Fruit fly (Drosophila melanogaster) whole organism, embryonic: ENCODE measurements around the gene CG18507.

Experiments
- Asciz ChIP-seq: fragments of 200-800 bp; sonication (Bioruptor generic); optimal IDR thresholded peaks from 2 replicates; lab custom pipeline; 2017; ENCODE audit warnings: missing biosample characterization, mild to moderate bottlenecking, missing genetic modification characterization, missing genetic modification reagents
- Atf-2 ChIP-seq: fragments of 200-800 bp; sonication (Bioruptor generic); optimal IDR thresholded peaks from 2 replicates; lab custom pipeline; 2016; ENCODE audit warnings: missing biosample characterization, missing genetic modification characterization
- Bteb2 ChIP-seq: fragments of 200-800 bp; sonication (Bioruptor generic); optimal IDR thresholded peaks from 2 replicates; lab custom pipeline; 2016; ENCODE audit warnings: missing biosample characterization, missing genetic modification characterization
- CG10321 ChIP-seq: fragments of 200-800 bp; sonication (Bioruptor generic); IDR thresholded peaks from 2 replicates; pipeline ENCODE4 v1.3.6; 2022; ENCODE audit warnings: missing biosample characterization, missing genetic modification characterization
- CG10462 ChIP-seq: fragments of 200-800 bp; sonication (Bioruptor generic); optimal IDR thresholded peaks from 2 replicates; lab custom pipeline; 2016; ENCODE audit warnings: missing biosample characterization, missing genetic modification characterization
- CG12236 ChIP-seq: fragments of 200-800 bp; sonication (Bioruptor generic); optimal IDR thresholded peaks from 2 replicates; lab custom pipeline; 2016; ENCODE audit warnings: missing biosample characterization, missing genetic modification characterization
- CG12744 ChIP-seq: fragments of 200-800 bp; sonication (Bioruptor generic); optimal IDR thresholded peaks from 2 replicates; lab custom pipeline; 2016; ENCODE audit warnings: missing biosample characterization, missing genetic modification characterization
- CG14441 ChIP-seq: fragments of 200-800 bp; sonication (Bioruptor generic); IDR thresholded peaks from 2 replicates; pipeline ENCODE4 v1.3.6; 2022; ENCODE audit warnings: missing biosample characterization, missing genetic modification characterization
- CG15479 ChIP-seq: fragments of 200-800 bp; sonication (Bioruptor generic); optimal IDR thresholded peaks from 3 replicates; lab custom pipeline; 2019; ENCODE audit warnings: missing biosample characterization, mild to moderate bottlenecking, missing genetic modification characterization, moderate library complexity
- CG15601 ChIP-seq: fragments of 200-800 bp; sonication (Bioruptor generic); optimal IDR thresholded peaks from 3 replicates; lab custom pipeline; 2019; ENCODE audit warnings: missing biosample characterization, mild to moderate bottlenecking, missing genetic modification characterization, moderate library complexity
- CG18262 ChIP-seq: fragments of 200-800 bp; optimal IDR thresholded peaks from 3 replicates; lab custom pipeline; 2019; ENCODE audit warnings: missing biosample characterization, mild to moderate bottlenecking, missing genetic modification characterization, moderate library complexity
- CG2889 ChIP-seq: fragments of 200-800 bp; sonication (Bioruptor generic); IDR thresholded peaks from 3 replicates; pipeline ENCODE4 v1.3.6; 2022; ENCODE audit warnings: missing biosample characterization, missing genetic modification characterization
- CG32767 ChIP-seq: fragments of 200-800 bp; sonication (Bioruptor generic); IDR thresholded peaks from 2 replicates; pipeline ENCODE4 v1.3.6; 2022; ENCODE audit warnings: missing biosample characterization, missing genetic modification characterization
- CG32772 ChIP-seq: fragments of 200-800 bp; sonication (Bioruptor generic); IDR thresholded peaks from 2 replicates; pipeline ENCODE4 v1.3.6; 2022; ENCODE audit warnings: missing biosample characterization, missing genetic modification characterization
- CG4617 ChIP-seq: fragments of 200-800 bp; sonication (Bioruptor generic); optimal IDR thresholded peaks from 3 replicates; lab custom pipeline; 2016; ENCODE audit warnings: missing biosample characterization, missing genetic modification characterization, borderline replicate concordance
- CG4854 ChIP-seq: fragments of 200-800 bp; sonication (Bioruptor generic); optimal IDR thresholded peaks from 2 replicates; lab custom pipeline; 2016; ENCODE audit warnings: missing biosample characterization, missing genetic modification characterization, inconsistent platforms
- CG5180 ChIP-seq: fragments of 200-800 bp; sonication (Bioruptor generic); optimal IDR thresholded peaks from 3 replicates; lab custom pipeline; 2017; ENCODE audit warnings: missing biosample characterization, missing genetic modification characterization, mild to moderate bottlenecking, moderate library complexity, missing genetic modification reagents
- CG6254 ChIP-seq: fragments of 200-800 bp; sonication (Bioruptor generic); optimal IDR thresholded peaks from 3 replicates; lab custom pipeline; 2017; ENCODE audit warnings: mild to moderate bottlenecking, missing biosample characterization, missing genetic modification reagents, missing genetic modification characterization
- CG7556 ChIP-seq: fragments of 200-800 bp; sonication (Bioruptor generic); optimal IDR thresholded peaks from 2 replicates; lab custom pipeline; 2017; ENCODE audit warnings: missing biosample characterization, mild to moderate bottlenecking, missing genetic modification characterization
- CG7928 ChIP-seq: fragments of 200-800 bp; sonication (Bioruptor generic); optimal IDR thresholded peaks from 2 replicates; lab custom pipeline; 2017; ENCODE audit warnings: missing biosample characterization, mild to moderate bottlenecking, missing genetic modification characterization
- CG8359 ChIP-seq: fragments of 200-800 bp; sonication (Bioruptor generic); optimal IDR thresholded peaks from 2 replicates; lab custom pipeline; 2017; ENCODE audit warnings: missing biosample characterization, mild to moderate bottlenecking, missing genetic modification characterization, borderline replicate concordance
- CG9932 ChIP-seq: fragments of 200-800 bp; sonication (Bioruptor generic); IDR thresholded peaks from 2 replicates; pipeline ENCODE4 v1.3.6; 2022; ENCODE audit warnings: missing biosample characterization, missing genetic modification characterization
- Hmx ChIP-seq: fragments of 200-800 bp; sonication (Bioruptor generic); optimal IDR thresholded peaks from 2 replicates; lab custom pipeline; 2016; ENCODE audit warnings: missing biosample characterization, missing genetic modification characterization
- Hr39 ChIP-seq: fragments of >200 bp; optimal IDR thresholded peaks from 2 replicates; lab custom pipeline; 2017
- Lim3 ChIP-seq: fragments of 200-800 bp; sonication (Bioruptor generic); IDR thresholded peaks from 2 replicates; pipeline ENCODE4 v1.3.6; 2022; ENCODE audit warnings: missing biosample characterization, missing genetic modification characterization
- Xrp1 ChIP-seq: fragments of 200-800 bp; sonication (Bioruptor generic); IDR thresholded peaks from 2 replicates; pipeline ENCODE4 v1.3.6; 2022; ENCODE audit warnings: missing biosample characterization, missing genetic modification characterization
- YL-1 ChIP-seq: fragments of 200-800 bp; sonication (Bioruptor generic); optimal IDR thresholded peaks from 3 replicates; lab custom pipeline; 2017; ENCODE audit warnings: missing biosample characterization, mild to moderate bottlenecking, missing genetic modification characterization
- ci ChIP-seq: fragments of 200-800 bp; sonication (Bioruptor generic); IDR thresholded peaks from 3 replicates; pipeline ENCODE4 v1.3.6; 2022; ENCODE audit warnings: missing biosample characterization, missing genetic modification characterization
- crol ChIP-seq: fragments of 200-800 bp; sonication (Bioruptor generic); IDR thresholded peaks from 2 replicates; pipeline ENCODE4 v1.3.6; 2022; ENCODE audit warnings: missing biosample characterization, missing genetic modification characterization
- crp ChIP-seq, 2 experiments: fragments of 200-800 bp; sonication (Bioruptor generic); optimal IDR thresholded peaks; 2 replicates in 1 of 2; 3 replicates in 1 of 2; lab custom pipeline; 2017; ENCODE audit warnings: missing biosample characterization in 2 of 2, missing genetic modification characterization in 2 of 2, mild to moderate bottlenecking in 1 of 2, moderate library complexity in 1 of 2
- ewg ChIP-seq: fragments of 200-800 bp; sonication (Bioruptor generic); optimal IDR thresholded peaks from 3 replicates; lab custom pipeline; 2017; ENCODE audit warnings: mild to moderate bottlenecking, missing biosample characterization, missing genetic modification reagents, missing genetic modification characterization
- fd3F ChIP-seq: fragments of 200-800 bp; sonication (Bioruptor generic); optimal IDR thresholded peaks from 2 replicates; lab custom pipeline; 2018; ENCODE audit warnings: missing biosample characterization, mild to moderate bottlenecking, missing genetic modification characterization, moderate library complexity
- gro ChIP-seq: fragments of 200-800 bp; sonication (Bioruptor generic); optimal IDR thresholded peaks from 2 replicates; lab custom pipeline; 2016; ENCODE audit warnings: missing biosample characterization, missing genetic modification characterization
- jumu ChIP-seq: fragments of 200-800 bp; sonication (Bioruptor generic); optimal IDR thresholded peaks from 3 replicates; lab custom pipeline; 2016; ENCODE audit warnings: missing biosample characterization, missing genetic modification characterization
- kah ChIP-seq: fragments of 200-800 bp; sonication (Bioruptor generic); optimal IDR thresholded peaks from 2 replicates; lab custom pipeline; 2018; ENCODE audit warnings: missing biosample characterization, mild to moderate bottlenecking, missing genetic modification characterization
- klu ChIP-seq: fragments of 200-800 bp; sonication (Bioruptor generic); IDR thresholded peaks from 2 replicates; pipeline ENCODE4 v1.3.6; 2022; ENCODE audit warnings: missing biosample characterization, missing genetic modification characterization
- lbe ChIP-seq: fragments of 200-800 bp; sonication (Bioruptor generic); optimal IDR thresholded peaks from 2 replicates; lab custom pipeline; 2016; ENCODE audit warnings: missing biosample characterization, mild to moderate bottlenecking, missing genetic modification characterization
- onecut ChIP-seq: fragments of 200-800 bp; sonication (Bioruptor generic); IDR thresholded peaks from 2 replicates; pipeline ENCODE4 v1.3.6; 2022; ENCODE audit warnings: missing biosample characterization, missing genetic modification characterization
- pan ChIP-seq, 4 experiments: fragments of >200 bp in 3 of 4; fragments of 200-800 bp in 1 of 4; sonication (Bioruptor generic) in 1 of 4; optimal IDR thresholded peaks in 3 of 4; IDR thresholded peaks in 1 of 4; 2 replicates each; pipeline versions ENCODE4 v1.3.6 to Lab custom; 2017 to 2022; ENCODE audit warnings: missing biosample characterization in 2 of 4, missing genetic modification characterization in 2 of 4, mixed read lengths in 1 of 4
- ro ChIP-seq: fragments of 200-800 bp; sonication (Bioruptor generic); IDR thresholded peaks from 2 replicates; pipeline ENCODE4 v1.3.6; 2022; ENCODE audit warnings: missing biosample characterization, missing genetic modification characterization
- row ChIP-seq: fragments of 200-800 bp; sonication (Bioruptor generic); IDR thresholded peaks from 3 replicates; pipeline ENCODE4 v1.3.6; 2022; ENCODE audit warnings: missing biosample characterization, missing genetic modification characterization
- salm ChIP-seq: fragments of 200-800 bp; sonication (Bioruptor generic); optimal IDR thresholded peaks from 2 replicates; lab custom pipeline; 2018; ENCODE audit warnings: missing biosample characterization, mild to moderate bottlenecking, missing genetic modification characterization
- scrt ChIP-seq: fragments of 200-800 bp; sonication (Bioruptor generic); optimal IDR thresholded peaks from 2 replicates; lab custom pipeline; 2018; ENCODE audit warnings: missing biosample characterization, mild to moderate bottlenecking, missing genetic modification characterization, moderate library complexity
- sens ChIP-seq: fragments of 200-800 bp; sonication (Bioruptor generic); peaks from one replicate; lab custom pipeline; 2016; ENCODE audit warnings: missing biosample characterization, missing genetic modification characterization
- so ChIP-seq: fragments of 200-800 bp; sonication (Bioruptor generic); IDR thresholded peaks from 3 replicates; pipeline ENCODE4 v1.3.6; 2022; ENCODE audit warnings: missing biosample characterization, missing genetic modification characterization
- sqz ChIP-seq: fragments of 200-800 bp; sonication (Bioruptor generic); optimal IDR thresholded peaks from 3 replicates; lab custom pipeline; 2018; ENCODE audit warnings: missing biosample characterization, mild to moderate bottlenecking, missing genetic modification characterization
- usp ChIP-seq: fragments of >200 bp; optimal IDR thresholded peaks from 2 replicates; lab custom pipeline; 2017; ENCODE audit warnings: missing biosample characterization, missing genetic modification characterization
- vvl ChIP-seq: fragments of 200-800 bp; sonication (Bioruptor generic); IDR thresholded peaks from 2 replicates; pipeline ENCODE4 v1.3.6; 2022; ENCODE audit warnings: missing biosample characterization, missing genetic modification characterization

The CG18507 gene

DNA sequence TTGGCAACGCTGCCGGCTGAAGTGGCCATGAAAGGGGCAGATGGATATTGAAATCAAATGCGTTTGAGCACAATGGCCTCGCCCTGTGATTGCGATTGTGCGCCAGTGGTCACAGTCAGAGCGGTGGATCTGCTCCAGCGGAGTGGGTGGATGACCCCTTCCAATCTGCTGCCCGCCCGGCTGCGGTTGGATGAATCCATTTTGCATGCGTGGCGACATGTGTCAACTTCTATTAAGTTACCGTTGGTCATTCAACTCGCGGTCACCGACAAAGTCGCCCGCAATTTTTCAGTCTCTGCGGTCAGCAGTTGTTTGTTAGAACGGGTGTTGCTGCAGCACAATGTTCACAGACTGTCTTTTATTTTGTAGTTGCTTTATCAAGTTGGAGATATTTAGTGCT, 49.7 kb upstream of the CG18507 start:
- no peak for TF ChIP-seq CG12236 (GFP tag; lab: Kevin White, UChicago)
- 0 out of 3 replicates have a peak, but pooled peaks have one; percentile 6 for TF ChIP-seq ci (GFP tag; lab: Robert Waterston, UW)
- TF ChIP-seq CG14441 (GFP tag; lab: Robert Waterston, UW) = no peak
- no peak for TF ChIP-seq CG32772 (GFP tag; lab: Robert Waterston, UW)
- TF ChIP-seq Asciz (GFP tag; lab: Kevin White, UChicago) = no peak
- no peak for TF ChIP-seq gro
- TF ChIP-seq Atf-2 (GFP tag; lab: Kevin White, UChicago) = no peak
- TF ChIP-seq vvl (GFP tag; lab: Robert Waterston, UW) = no peak
- TF ChIP-seq fd3F (GFP tag; lab: Kevin White, UChicago) = no peak
- TF ChIP-seq jumu (GFP tag; lab: Kevin White, UChicago) = no peak
- TF ChIP-seq Hr39 = no peak
- no peak for TF ChIP-seq CG2889 (GFP tag; lab: Robert Waterston, UW)
- peak; percentile 7 for TF ChIP-seq sens (GFP tag; lab: Kevin White, UChicago)
- no peak for TF ChIP-seq crol
- no peak for TF ChIP-seq Lim3 (GFP tag; lab: Robert Waterston, UW)
- no peak for TF ChIP-seq Bteb2 (GFP tag; lab: Kevin White, UChicago)
- TF ChIP-seq ewg (GFP tag; lab: Kevin White, UChicago) = no peak
- TF ChIP-seq CG15601 (tag; lab: Kevin White, UChicago) = no peak

DNA sequence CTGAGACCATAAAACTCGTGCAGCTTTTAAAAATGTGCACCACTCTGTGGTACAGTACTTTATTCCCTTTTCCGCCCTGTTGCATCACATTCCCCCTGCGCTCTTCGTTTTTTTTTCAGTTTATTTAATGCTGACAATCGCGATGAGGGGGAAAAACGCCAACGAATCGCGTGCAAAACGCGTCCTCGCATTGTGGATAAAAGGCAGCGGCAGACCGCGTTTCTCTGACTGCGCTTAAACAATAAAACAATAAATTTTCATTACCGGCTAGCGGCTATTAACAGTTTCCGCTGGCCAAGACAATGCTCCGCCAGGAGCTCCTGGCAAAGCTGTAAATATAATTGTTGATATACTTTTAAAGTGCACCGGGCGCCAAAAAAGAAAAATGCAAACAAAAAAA, 35.4 kb upstream of the CG18507 start:
- TF ChIP-seq CG7556 (GFP tag; lab: Kevin White, UChicago) = no peak
- TF ChIP-seq sens (GFP tag; lab: Kevin White, UChicago) = peak; percentile 21
- TF ChIP-seq CG8359 = peak; percentile 95

- TF ChIP-seq row (GFP tag; lab: Robert Waterston, UW) (peak; percentile 34; the same call in 1 of the 3 replicates), CG5180 (GFP tag; lab: Kevin White, UChicago) (peak; percentile 71), CG12744 (GFP tag; lab: Kevin White, UChicago) (no peak), CG32767 (GFP tag; lab: Robert Waterston, UW) (peak; percentile 25; the same call in 1 of the 2 replicates), usp (GFP tag; lab: Kevin White, UChicago) (no peak), sens (GFP tag; lab: Kevin White, UChicago) (peak; percentile 61), CG10321 (peak; percentile 94), CG7928 (GFP tag; lab: Kevin White, UChicago) (no peak), Hmx (no peak), CG18262 (tag; lab: Kevin White, UChicago) (peak; percentile 93), pan (optimal IDR thresholded peaks at IDR 0.05; lab: Kevin White, UChicago) (no peak), pan (GFP tag; optimal IDR thresholded peaks at IDR 0.05 in 1 of 2, IDR thresholded peaks at IDR 0.05 in 1 of 2) (peak in 1 of 2 experiments; percentile 30), ewg (GFP tag; lab: Kevin White, UChicago) (peak; percentile 97), CG9932 (GFP tag; lab: Robert Waterston, UW) (no peak), kah (peak; percentile 80), CG4854 (GFP tag; lab: Kevin White, UChicago) (no peak), CG15479 (GFP tag; lab: Kevin White, UChicago) (peak; percentile 37), so (GFP tag; lab: Robert Waterston, UW) (no peak), CG14441 (GFP tag; lab: Robert Waterston, UW) (no peak), lbe (GFP tag; lab: Kevin White, UChicago) (peak; percentile 42), ro (GFP tag; lab: Robert Waterston, UW) (no peak), scrt (GFP tag; lab: Kevin White, UChicago) (peak; percentile 100), Xrp1 (GFP tag; lab: Robert Waterston, UW) (0 out of 2 replicates have a peak, but pooled peaks have one; percentile 15), sqz (GFP tag; lab: Kevin White, UChicago) (peak; percentile 56), CG10462 (GFP tag; lab: Kevin White, UChicago) (no peak), salm (tag; lab: Kevin White, UChicago) (no peak), CG4617 (peak; percentile 38), onecut (peak; percentile 10; the same call in 1 of the 2 replicates), YL-1 (peak; percentile 65), vvl (GFP tag; lab: Robert Waterston, UW) (peak; percentile 22; the same call in 1 of the 2 replicates), CG6254 (GFP tag; lab: Kevin White, UChicago) (peak; percentile 3), crp (GFP tag; optimal IDR thresholded peaks at IDR 0.05; lab: Kevin White, UChicago) (peak; percentile 22 to 87), klu (GFP tag; lab: Robert Waterston, UW) (no peak)
These were observed 24.8 kb upstream of the CG18507 start for dm6 chr2L:13640502-13640949.
